Worm (Caenorhabditis elegans) whole organism, midembryonic: ENCODE measurements around the gene F26A1.7.

Source experiments
- flt-1 ChIP-seq: fragments of 200-800 bp; sonication (Bioruptor generic); IDR thresholded peaks from 2 replicates; pipeline ENCODE4 v1.3.6; 2022; ENCODE audit warnings: missing genetic modification characterization, missing compliant biosample characterization
- klf-2 ChIP-seq: fragments of 200-800 bp; sonication (Bioruptor generic); conservative IDR thresholded peaks from 2 replicates; pipeline ENCODE4 v1.3.6; 2022; ENCODE audit warnings: missing genetic modification reagents, missing genetic modification characterization, missing compliant biosample characterization
- tab-1 ChIP-seq: fragments of 200-800 bp; sonication (Bioruptor generic); IDR thresholded peaks from 2 replicates; pipeline ENCODE4 v1.3.6; 2022; ENCODE audit warnings: missing genetic modification characterization, missing compliant biosample characterization

DNA sequence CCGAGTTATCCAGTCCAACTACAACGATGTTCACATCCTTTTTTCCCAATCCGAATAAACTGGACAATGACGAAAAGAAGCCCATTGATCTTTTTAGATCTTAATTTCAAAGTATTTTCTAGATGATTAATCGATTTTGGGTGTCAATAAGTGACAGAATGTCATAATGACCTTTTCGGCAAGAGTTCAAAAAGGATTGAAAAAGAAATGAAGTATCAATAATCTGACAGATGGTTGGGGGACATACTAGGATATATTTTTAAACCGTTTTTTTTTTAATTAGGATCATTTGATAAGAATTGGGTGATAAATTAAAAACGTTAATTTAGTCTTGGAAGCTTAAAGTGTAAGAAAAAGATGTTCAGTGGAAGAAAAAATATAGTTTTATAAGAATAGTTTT is 5.0 kb downstream of the F26A1.7 start, which contains the start of gene arl-6:
- TF ChIP-seq flt-1 (GFP tag; lab: Robert Waterston, UW) (no peak), klf-2 (GFP tag; lab: Robert Waterston, UW) (no peak), tab-1 (GFP tag; lab: Robert Waterston, UW) (no peak)
